Worm (Caenorhabditis elegans): ENCODE results near the gene C18H9.5.

ce11 chrII:6673894-6674293 is 21.5 kb downstream of the C18H9.5 start, which contains the start of gene H43E16.1:
- no peak for TF ChIP-seq elt-1 (tag; optimal IDR thresholded peaks at IDR 0.05; ENCODE audit: borderline replicate concordance, insufficient read depth)
- TF ChIP-seq lsy-2 (tag; optimal IDR thresholded peaks at IDR 0.05) = no peak
- no peak for TF ChIP-seq nhr-76 (tag; optimal IDR thresholded peaks at IDR 0.05)
- no peak for TF ChIP-seq unc-62 (GFP tag; optimal IDR thresholded peaks at IDR 0.05)
- no peak for TF ChIP-seq ztf-11 (tag; optimal IDR thresholded peaks at IDR 0.05)
- no peak for TF ChIP-seq nhr-237 (tag; optimal IDR thresholded peaks at IDR 0.05)
- TF ChIP-seq lin-13 (tag; optimal IDR thresholded peaks at IDR 0.05) = no peak
